Fruit fly (Drosophila melanogaster) whole organism, embryonic: Measurements from ENCODE around the gene DNaseII.

Experiments
- C15 ChIP-seq: fragments of 200-800 bp; sonication (Bioruptor generic); IDR thresholded peaks from 3 replicates; pipeline ENCODE4 v1.3.6; 2022; ENCODE audit warnings: missing biosample characterization, missing genetic modification characterization
- CG10565 ChIP-seq: fragments of 200-800 bp; sonication (Bioruptor generic); optimal IDR thresholded peaks from 3 replicates; lab custom pipeline; 2016; ENCODE audit warnings: missing biosample characterization, mild to moderate bottlenecking, missing genetic modification characterization
- CG10654 ChIP-seq: fragments of 200-800 bp; sonication (Bioruptor generic); optimal IDR thresholded peaks from 2 replicates; lab custom pipeline; 2016; ENCODE audit warnings: missing biosample characterization, missing genetic modification characterization
- CG11696 ChIP-seq: fragments of 200-800 bp; sonication (Bioruptor generic); IDR thresholded peaks from 2 replicates; pipeline ENCODE4 v1.3.6; 2022; ENCODE audit warnings: missing biosample characterization, missing genetic modification characterization
- CG12071 ChIP-seq: fragments of 200-800 bp; sonication (Bioruptor generic); optimal IDR thresholded peaks from 3 replicates; lab custom pipeline; 2018; ENCODE audit warnings: missing biosample characterization, mild to moderate bottlenecking, missing genetic modification characterization
- CG13123 ChIP-seq: fragments of 200-800 bp; sonication (Bioruptor generic); optimal IDR thresholded peaks from 2 replicates; lab custom pipeline; 2016; ENCODE audit warnings: missing biosample characterization, missing genetic modification characterization
- CG13424 ChIP-seq: fragments of 200-800 bp; sonication (Bioruptor generic); optimal IDR thresholded peaks from 2 replicates; lab custom pipeline; 2019; ENCODE audit warnings: missing biosample characterization, mild to moderate bottlenecking, missing genetic modification characterization, moderate library complexity
- CG15514 ChIP-seq: fragments of 200-800 bp; sonication (Bioruptor generic); optimal IDR thresholded peaks from 3 replicates; lab custom pipeline; 2017; ENCODE audit warnings: missing biosample characterization, missing genetic modification characterization, mild to moderate bottlenecking, moderate library complexity, missing genetic modification reagents
- CG1602 ChIP-seq: fragments of 200-800 bp; sonication (Bioruptor generic); optimal IDR thresholded peaks from 3 replicates; lab custom pipeline; 2016; ENCODE audit warnings: missing biosample characterization, missing genetic modification characterization
- CG1647 ChIP-seq: fragments of 200-800 bp; sonication (Bioruptor generic); optimal IDR thresholded peaks from 3 replicates; lab custom pipeline; 2016; ENCODE audit warnings: missing biosample characterization, missing genetic modification characterization
- CG17612 ChIP-seq: fragments of 200-800 bp; sonication (Bioruptor generic); IDR thresholded peaks from 2 replicates; pipeline ENCODE4 v1.3.6; 2022; ENCODE audit warnings: missing biosample characterization, missing genetic modification characterization
- CG17829 ChIP-seq: fragments of 200-800 bp; optimal IDR thresholded peaks from 2 replicates; lab custom pipeline; 2019; ENCODE audit warnings: missing biosample characterization, mild to moderate bottlenecking, missing genetic modification characterization, moderate library complexity
- CG2199 ChIP-seq: fragments of 200-800 bp; sonication (Bioruptor generic); IDR thresholded peaks from 3 replicates; pipeline ENCODE4 v1.3.6; 2022; ENCODE audit warnings: missing biosample characterization, missing genetic modification characterization
- CG2712 ChIP-seq: fragments of 200-800 bp; optimal IDR thresholded peaks from 3 replicates; lab custom pipeline; 2019; ENCODE audit warnings: missing biosample characterization, mild to moderate bottlenecking, missing genetic modification characterization, moderate library complexity
- CG31224 ChIP-seq: fragments of 200-800 bp; sonication (Bioruptor generic); IDR thresholded peaks from 2 replicates; pipeline ENCODE4 v1.3.6; 2022; ENCODE audit warnings: missing biosample characterization, missing genetic modification characterization
- CG31365 ChIP-seq: fragments of 200-800 bp; sonication (Bioruptor generic); optimal IDR thresholded peaks from 2 replicates; lab custom pipeline; 2018; ENCODE audit warnings: missing biosample characterization, mild to moderate bottlenecking, missing genetic modification characterization
- CG8089 ChIP-seq: fragments of 200-800 bp; sonication (Bioruptor generic); optimal IDR thresholded peaks from 3 replicates; lab custom pipeline; 2016; ENCODE audit warnings: missing biosample characterization, missing genetic modification characterization
- CG8765 ChIP-seq: fragments of 200-800 bp; sonication (Bioruptor generic); IDR thresholded peaks from 2 replicates; pipeline ENCODE4 v1.3.6; 2022; ENCODE audit warnings: missing biosample characterization, missing genetic modification characterization
- Camta ChIP-seq: fragments of 200-800 bp; sonication (Bioruptor generic); optimal IDR thresholded peaks from 2 replicates; lab custom pipeline; 2016; ENCODE audit warnings: missing biosample characterization, missing genetic modification characterization
- CkIIα-i1 ChIP-seq: fragments of 200-800 bp; sonication (Bioruptor generic); IDR thresholded peaks from 2 replicates; pipeline ENCODE4 v1.3.6; 2022; ENCODE audit warnings: missing biosample characterization, missing genetic modification characterization
- Doc3 ChIP-seq: fragments of 200-800 bp; sonication (Bioruptor generic); IDR thresholded peaks from 3 replicates; pipeline ENCODE4 v1.3.6; 2022; ENCODE audit warnings: missing biosample characterization, missing genetic modification characterization; ENCODE audit not compliant: partially characterized antibody
- E2f1 ChIP-seq: fragments of 200-800 bp; sonication (Bioruptor generic); IDR thresholded peaks from 2 replicates; pipeline ENCODE4 v1.3.6; 2022; ENCODE audit warnings: missing biosample characterization, missing genetic modification characterization
- Ets65A ChIP-seq: fragments of 200-800 bp; sonication (Bioruptor generic); peaks from one replicate; lab custom pipeline; 2016; ENCODE audit warnings: missing biosample characterization, missing genetic modification characterization
- Lpt ChIP-seq: fragments of >200 bp; optimal IDR thresholded peaks from 2 replicates; lab custom pipeline; 2018; ENCODE audit warnings: missing biosample characterization, missing genetic modification characterization
- MTF-1 ChIP-seq: fragments of 200-800 bp; sonication (Bioruptor generic); optimal IDR thresholded peaks from 2 replicates; lab custom pipeline; 2018; ENCODE audit warnings: missing biosample characterization, mild to moderate bottlenecking, missing genetic modification characterization, borderline replicate concordance
- NfI ChIP-seq: fragments of 200-800 bp; sonication (Bioruptor generic); optimal IDR thresholded peaks from 3 replicates; lab custom pipeline; 2018; ENCODE audit warnings: missing biosample characterization, mild to moderate bottlenecking, missing genetic modification characterization, moderate library complexity
- Rx ChIP-seq: fragments of 200-800 bp; sonication (Bioruptor generic); IDR thresholded peaks from 2 replicates; pipeline ENCODE4 v1.3.6; 2022; ENCODE audit warnings: missing biosample characterization, missing genetic modification characterization
- Scr ChIP-seq: fragments of 200-800 bp; sonication (Bioruptor generic); IDR thresholded peaks from 2 replicates; pipeline ENCODE4 v1.3.6; 2022; ENCODE audit warnings: missing biosample characterization, missing genetic modification characterization; ENCODE audit not compliant: partially characterized antibody
- Ssrp ChIP-seq: fragments of 200-800 bp; sonication (Bioruptor generic); optimal IDR thresholded peaks from 2 replicates; lab custom pipeline; 2018; ENCODE audit warnings: missing biosample characterization, mild to moderate bottlenecking, missing genetic modification characterization, moderate library complexity
- Usf ChIP-seq: fragments of 200-800 bp; sonication (Bioruptor generic); optimal IDR thresholded peaks from 2 replicates; lab custom pipeline; 2017; ENCODE audit warnings: missing genotype, missing biosample characterization, missing genetic modification characterization
- Vsx1 ChIP-seq: fragments of 200-800 bp; sonication (Bioruptor generic); optimal IDR thresholded peaks from 2 replicates; lab custom pipeline; 2017; ENCODE audit warnings: missing biosample characterization, mild to moderate bottlenecking, missing genetic modification characterization, missing genetic modification reagents
- Xrp1 ChIP-seq: fragments of 200-800 bp; sonication (Bioruptor generic); IDR thresholded peaks from 2 replicates; pipeline ENCODE4 v1.3.6; 2022; ENCODE audit warnings: missing biosample characterization, missing genetic modification characterization
- btn ChIP-seq: fragments of 200-800 bp; sonication (Bioruptor generic); optimal IDR thresholded peaks from 2 replicates; lab custom pipeline; 2016; ENCODE audit warnings: missing biosample characterization, missing genetic modification characterization
- cad ChIP-seq: fragments of >200 bp; optimal IDR thresholded peaks from 2 replicates; lab custom pipeline; 2017; ENCODE audit warnings: missing biosample characterization, missing genetic modification characterization
- chif ChIP-seq, 2 experiments: fragments of 200-800 bp; sonication (Bioruptor generic); optimal IDR thresholded peaks; 3 replicates each; lab custom pipeline; 2016; ENCODE audit warnings: missing biosample characterization in 2 of 2, missing genetic modification characterization in 2 of 2
- corto ChIP-seq: fragments of 200-800 bp; sonication (Bioruptor generic); optimal IDR thresholded peaks from 2 replicates; lab custom pipeline; 2016; ENCODE audit warnings: missing biosample characterization, mild to moderate bottlenecking, missing genetic modification characterization, moderate library complexity
- crp ChIP-seq, 2 experiments: fragments of 200-800 bp; sonication (Bioruptor generic); optimal IDR thresholded peaks; 2 replicates in 1 of 2; 3 replicates in 1 of 2; lab custom pipeline; 2017; ENCODE audit warnings: missing biosample characterization in 2 of 2, missing genetic modification characterization in 2 of 2, mild to moderate bottlenecking in 1 of 2, moderate library complexity in 1 of 2
- insv ChIP-seq, 2 experiments: fragments of 200-800 bp; sonication (Bioruptor generic); optimal IDR thresholded peaks; 3 replicates each; lab custom pipeline; 2016 to 2018; ENCODE audit warnings: missing biosample characterization in 2 of 2, missing genetic modification characterization in 2 of 2
- lbe ChIP-seq: fragments of 200-800 bp; sonication (Bioruptor generic); optimal IDR thresholded peaks from 2 replicates; lab custom pipeline; 2016; ENCODE audit warnings: missing biosample characterization, mild to moderate bottlenecking, missing genetic modification characterization
- pan ChIP-seq, 4 experiments: fragments of >200 bp in 3 of 4; fragments of 200-800 bp in 1 of 4; sonication (Bioruptor generic) in 1 of 4; optimal IDR thresholded peaks in 3 of 4; IDR thresholded peaks in 1 of 4; 2 replicates each; pipeline versions ENCODE4 v1.3.6 to Lab custom; 2017 to 2022; ENCODE audit warnings: missing biosample characterization in 2 of 4, missing genetic modification characterization in 2 of 4, mixed read lengths in 1 of 4
- pfk ChIP-seq: fragments of 200-800 bp; sonication (Bioruptor generic); optimal IDR thresholded peaks from 2 replicates; lab custom pipeline; 2018; ENCODE audit warnings: missing biosample characterization, mild to moderate bottlenecking, missing genetic modification characterization, moderate library complexity
- prd ChIP-seq, 3 experiments: fragments of >200 bp in 2 of 3; fragments of 200-800 bp in 1 of 3; sonication (Bioruptor generic) in 1 of 3; optimal IDR thresholded peaks in 2 of 3; IDR thresholded peaks in 1 of 3; 2 replicates in 2 of 3; 3 replicates in 1 of 3; pipeline versions ENCODE4 v1.3.6 to Lab custom; 2017 to 2022; ENCODE audit warnings: missing biosample characterization in 1 of 3, missing genetic modification characterization in 1 of 3
- psq ChIP-seq: fragments of 200-800 bp; sonication (Bioruptor generic); optimal IDR thresholded peaks from 2 replicates; lab custom pipeline; 2017; ENCODE audit warnings: missing biosample characterization, missing genetic modification characterization
- sd ChIP-seq: fragments of 200-800 bp; sonication (Bioruptor generic); optimal IDR thresholded peaks from 3 replicates; lab custom pipeline; 2018; ENCODE audit warnings: missing biosample characterization, mild to moderate bottlenecking, missing genetic modification characterization, moderate library complexity
- sima ChIP-seq: fragments of 200-800 bp; sonication (Bioruptor generic); optimal IDR thresholded peaks from 2 replicates; lab custom pipeline; 2016; ENCODE audit warnings: missing biosample characterization, missing genetic modification characterization
- slp2 ChIP-seq: fragments of 200-800 bp; sonication (Bioruptor generic); optimal IDR thresholded peaks from 2 replicates; lab custom pipeline; 2016; ENCODE audit warnings: missing biosample characterization, missing genetic modification characterization
- unc-4 ChIP-seq: fragments of 200-800 bp; sonication (Bioruptor generic); IDR thresholded peaks from 2 replicates; pipeline ENCODE4 v1.3.6; 2022; ENCODE audit warnings: missing biosample characterization, missing genetic modification characterization; ENCODE audit not compliant: partially characterized antibody

DNaseII gene

DNA sequence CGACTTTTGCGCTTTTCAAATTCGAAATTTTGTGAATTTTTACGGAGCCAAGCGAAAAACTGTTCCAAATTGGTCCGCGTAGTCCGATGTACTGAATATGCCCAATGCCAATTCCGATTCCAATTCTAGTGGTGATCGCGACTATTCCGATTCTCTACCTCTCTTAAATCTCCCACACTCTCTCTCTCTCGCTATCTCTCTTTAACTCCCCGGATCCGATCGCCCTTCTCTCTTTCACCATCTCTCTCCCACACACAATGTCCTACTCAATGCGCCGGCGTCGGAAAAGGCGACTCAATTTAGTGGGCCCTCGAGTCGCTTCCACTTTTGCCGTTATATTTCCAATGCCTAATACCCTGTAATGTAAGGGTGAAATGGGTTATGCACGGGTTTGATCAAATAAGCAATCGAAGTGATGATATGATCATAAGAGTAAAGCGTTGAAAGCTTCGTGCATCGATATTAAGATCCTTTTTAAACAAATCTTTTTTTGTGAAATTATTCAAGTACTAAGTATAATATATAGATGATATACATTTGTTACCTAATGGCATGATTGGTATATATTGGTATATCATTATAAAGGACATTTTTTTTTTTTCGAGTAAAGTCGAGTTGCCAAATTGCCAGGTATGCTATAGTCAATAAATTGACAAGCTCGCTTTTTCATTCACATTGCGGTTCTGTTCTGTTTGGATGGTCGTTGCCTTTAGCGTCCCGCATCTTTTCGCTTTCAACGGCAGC, 30.3 kb downstream of the DNaseII start (continued):
- no peak for TF ChIP-seq unc-4 (GFP tag; lab: Robert Waterston, UW)
- peak; percentile 53; the same call in 1 of the 2 replicates for TF ChIP-seq Xrp1 (GFP tag; lab: Robert Waterston, UW)
- TF ChIP-seq CG12071 (GFP tag; lab: Kevin White, UChicago): no peak
- TF ChIP-seq CG13123 (GFP tag; lab: Kevin White, UChicago): peak; percentile 43
- peak; percentile 30 for TF ChIP-seq psq (GFP tag; lab: Kevin White, UChicago)
- no peak for TF ChIP-seq CG8089
- TF ChIP-seq chif (GFP tag; optimal IDR thresholded peaks at IDR 0.05; lab: Kevin White, UChicago): peak; percentile 48 to 66
- peak; percentile 5 for TF ChIP-seq CG1647 (GFP tag; lab: Kevin White, UChicago)
- no peak for TF ChIP-seq insv (GFP tag; optimal IDR thresholded peaks at IDR 0.05; lab: Kevin White, UChicago)
- TF ChIP-seq prd (optimal IDR thresholded peaks at IDR 0.05; lab: Kevin White, UChicago): no peak
- TF ChIP-seq prd (GFP tag; IDR thresholded peaks at IDR 0.05; lab: Robert Waterston, UW): peak; percentile 69; the same call in 2 of the 3 replicates
- no peak for TF ChIP-seq Lpt (GFP tag; lab: Kevin White, UChicago)
- peak; percentile 74 for TF ChIP-seq CG17829 (tag; lab: Kevin White, UChicago)
- TF ChIP-seq MTF-1 (GFP tag; lab: Kevin White, UChicago): no peak
- peak; percentile 9 for TF ChIP-seq Camta
- peak in 1 of 2 experiments; percentile 58 for TF ChIP-seq pan (optimal IDR thresholded peaks at IDR 0.05; lab: Kevin White, UChicago)
- TF ChIP-seq pan (GFP tag; optimal IDR thresholded peaks at IDR 0.05 in 1 of 2, IDR thresholded peaks at IDR 0.05 in 1 of 2): peak; percentile 23 to 32
- 0 out of 2 replicates have a peak, but pooled peaks have one; percentile 10 for TF ChIP-seq Scr (GFP tag; lab: Robert Waterston, UW)
- TF ChIP-seq CG10565 (GFP tag; lab: Kevin White, UChicago): no peak
- no peak for TF ChIP-seq btn
- peak; percentile 19 for TF ChIP-seq Vsx1 (GFP tag; lab: Kevin White, UChicago)
- TF ChIP-seq slp2 (GFP tag; lab: Kevin White, UChicago): no peak
- 0 out of 2 replicates have a peak, but pooled peaks have one; percentile 22 for TF ChIP-seq Rx (GFP tag; lab: Robert Waterston, UW)
- peak; percentile 85 for TF ChIP-seq CG1602 (GFP tag; lab: Kevin White, UChicago)
- no peak; the same call in 1 of the 2 replicates for TF ChIP-seq CG31224 (GFP tag; lab: Robert Waterston, UW)
- peak; percentile 63 for TF ChIP-seq NfI (GFP tag; lab: Kevin White, UChicago)
- no peak for TF ChIP-seq CG2199
- no peak for TF ChIP-seq CG31365 (tag; lab: Kevin White, UChicago)
- TF ChIP-seq cad: no peak
- TF ChIP-seq lbe (GFP tag; lab: Kevin White, UChicago): no peak
- TF ChIP-seq sima: no peak
- TF ChIP-seq CG11696 (GFP tag; lab: Robert Waterston, UW): no peak
- peak; percentile 52 for TF ChIP-seq CG10654 (GFP tag; lab: Kevin White, UChicago)
- TF ChIP-seq Doc3 (GFP tag; lab: Robert Waterston, UW): no peak
- peak in 1 of 2 experiments; percentile 7 for TF ChIP-seq crp (GFP tag; optimal IDR thresholded peaks at IDR 0.05; lab: Kevin White, UChicago)
- TF ChIP-seq CG2712: peak; percentile 87
- TF ChIP-seq CG13424 (tag; lab: Kevin White, UChicago): peak; percentile 78
- TF ChIP-seq CG8765 (GFP tag; lab: Robert Waterston, UW): 0 out of 2 replicates have a peak, but pooled peaks have one; percentile 9
- no peak for TF ChIP-seq pfk (GFP tag; lab: Kevin White, UChicago)
- peak; percentile 95 for TF ChIP-seq Ets65A (GFP tag; lab: Kevin White, UChicago)
- peak; percentile 22; the same call in 1 of the 2 replicates for TF ChIP-seq E2f1
- no peak for TF ChIP-seq CG17612 (GFP tag; lab: Robert Waterston, UW)
- TF ChIP-seq Usf (GFP tag; lab: Kevin White, UChicago): peak; percentile 65
- TF ChIP-seq CG15514: no peak
- TF ChIP-seq corto (GFP tag; lab: Kevin White, UChicago): no peak
- TF ChIP-seq CkIIα-i1 (GFP tag; lab: Robert Waterston, UW): no peak
- TF ChIP-seq Ssrp (tag; lab: Kevin White, UChicago): peak; percentile 81
- no peak for TF ChIP-seq C15 (GFP tag; lab: Robert Waterston, UW)
- peak; percentile 15 for TF ChIP-seq sd (tag; lab: Kevin White, UChicago)
